Fruit fly (Drosophila melanogaster) whole organism, embryonic: Measurements from ENCODE around the gene CG15803.

Experiments
- B-H2 ChIP-seq: fragments of 200-800 bp; sonication (Bioruptor generic); optimal IDR thresholded peaks from 2 replicates; lab custom pipeline; 2018; ENCODE audit warnings: missing biosample characterization, mild to moderate bottlenecking, missing genetic modification characterization
- CG11247 ChIP-seq: fragments of 200-800 bp; sonication (Bioruptor generic); IDR thresholded peaks from 2 replicates; pipeline ENCODE4 v1.3.6; 2022; ENCODE audit warnings: missing biosample characterization, missing genetic modification characterization
- CG11456 ChIP-seq: fragments of 200-800 bp; sonication (Bioruptor generic); IDR thresholded peaks from 3 replicates; pipeline ENCODE4 v1.3.6; 2022; ENCODE audit warnings: missing biosample characterization, missing genetic modification characterization
- CG11695 ChIP-seq: fragments of 200-800 bp; sonication (Bioruptor generic); IDR thresholded peaks from 3 replicates; pipeline ENCODE4 v1.3.6; 2022; ENCODE audit warnings: missing biosample characterization, missing genetic modification characterization
- CG12391 ChIP-seq: fragments of 200-800 bp; sonication (Bioruptor generic); optimal IDR thresholded peaks from 3 replicates; lab custom pipeline; 2018; ENCODE audit warnings: missing biosample characterization, mild to moderate bottlenecking, missing genetic modification characterization, moderate library complexity
- CG12769 ChIP-seq: fragments of 200-800 bp; sonication (Bioruptor generic); optimal IDR thresholded peaks from 2 replicates; lab custom pipeline; 2019; ENCODE audit warnings: missing biosample characterization, mild to moderate bottlenecking, missing genetic modification characterization, moderate library complexity
- CG13894 ChIP-seq: fragments of 200-800 bp; sonication (Bioruptor generic); optimal IDR thresholded peaks from 3 replicates; lab custom pipeline; 2018; ENCODE audit warnings: missing biosample characterization, mild to moderate bottlenecking, missing genetic modification characterization, moderate library complexity
- CG14014 ChIP-seq: fragments of 200-800 bp; sonication (Bioruptor generic); IDR thresholded peaks from 2 replicates; pipeline ENCODE4 v1.3.6; 2022; ENCODE audit warnings: missing biosample characterization, missing genetic modification characterization
- CG15696 ChIP-seq: fragments of 200-800 bp; sonication (Bioruptor generic); optimal IDR thresholded peaks from 2 replicates; lab custom pipeline; 2019; ENCODE audit warnings: missing biosample characterization, mild to moderate bottlenecking, missing genetic modification characterization, moderate library complexity
- CG16779 ChIP-seq: fragments of 200-800 bp; sonication (Bioruptor generic); IDR thresholded peaks from 2 replicates; pipeline ENCODE4 v1.3.6; 2022; ENCODE audit warnings: missing biosample characterization, missing genetic modification characterization
- CG17186 ChIP-seq: fragments of 200-800 bp; sonication (Bioruptor generic); optimal IDR thresholded peaks from 3 replicates; lab custom pipeline; 2017; ENCODE audit warnings: missing biosample characterization, missing genetic modification reagents, missing genetic modification characterization
- CG2120 ChIP-seq: fragments of 200-800 bp; sonication (Bioruptor generic); optimal IDR thresholded peaks from 3 replicates; lab custom pipeline; 2016; ENCODE audit warnings: missing biosample characterization, missing genetic modification characterization
- CG3281 ChIP-seq: fragments of 200-800 bp; sonication (Bioruptor generic); optimal IDR thresholded peaks from 3 replicates; lab custom pipeline; 2017; ENCODE audit warnings: missing biosample characterization, mild to moderate bottlenecking, missing genetic modification characterization
- CG4730 ChIP-seq: fragments of 200-800 bp; sonication (Bioruptor generic); IDR thresholded peaks from 2 replicates; pipeline ENCODE4 v1.3.6; 2022; ENCODE audit warnings: missing biosample characterization, missing genetic modification characterization
- CG4854 ChIP-seq: fragments of 200-800 bp; sonication (Bioruptor generic); optimal IDR thresholded peaks from 2 replicates; lab custom pipeline; 2016; ENCODE audit warnings: missing biosample characterization, missing genetic modification characterization, inconsistent platforms
- CG6854 ChIP-seq: fragments of 200-800 bp; sonication (Bioruptor generic); optimal IDR thresholded peaks from 3 replicates; lab custom pipeline; 2017; ENCODE audit warnings: missing biosample characterization, mild to moderate bottlenecking, missing genetic modification characterization
- CG9797 ChIP-seq: fragments of 200-800 bp; sonication (Bioruptor generic); optimal IDR thresholded peaks from 3 replicates; lab custom pipeline; 2018; ENCODE audit warnings: missing biosample characterization, mild to moderate bottlenecking, missing genetic modification characterization
- D19A ChIP-seq: fragments of 200-800 bp; optimal IDR thresholded peaks from 3 replicates; lab custom pipeline; 2019; ENCODE audit warnings: missing biosample characterization, mild to moderate bottlenecking, missing genetic modification characterization, moderate library complexity
- Dek ChIP-seq: fragments of 200-800 bp; sonication (Bioruptor generic); optimal IDR thresholded peaks from 3 replicates; lab custom pipeline; 2019; ENCODE audit warnings: missing biosample characterization, mild to moderate bottlenecking, missing genetic modification characterization, moderate library complexity
- H2.0 ChIP-seq: fragments of 200-800 bp; sonication (Bioruptor generic); IDR thresholded peaks from 2 replicates; pipeline ENCODE4 v1.3.6; 2022; ENCODE audit warnings: missing biosample characterization, missing genetic modification characterization
- Hr51 ChIP-seq, 2 experiments: fragments of 200-800 bp; sonication (Bioruptor generic); optimal IDR thresholded peaks; 2 replicates in 1 of 2; 3 replicates in 1 of 2; lab custom pipeline; 2016 to 2018; ENCODE audit warnings: missing biosample characterization in 2 of 2, missing genetic modification characterization in 2 of 2, mild to moderate bottlenecking in 1 of 2, moderate library complexity in 1 of 2
- Lpt ChIP-seq: fragments of >200 bp; optimal IDR thresholded peaks from 2 replicates; lab custom pipeline; 2018; ENCODE audit warnings: missing biosample characterization, missing genetic modification characterization
- NK7.1 ChIP-seq: fragments of 200-800 bp; sonication (Bioruptor generic); optimal IDR thresholded peaks from 3 replicates; lab custom pipeline; 2016; ENCODE audit warnings: missing biosample characterization, missing genetic modification characterization
- Nf-YB ChIP-seq: fragments of 200-800 bp; sonication (Bioruptor generic); optimal IDR thresholded peaks from 3 replicates; lab custom pipeline; 2019; ENCODE audit warnings: missing biosample characterization, mild to moderate bottlenecking, missing genetic modification characterization, moderate library complexity
- Optix ChIP-seq: fragments of 200-800 bp; sonication (Bioruptor generic); IDR thresholded peaks from 3 replicates; pipeline ENCODE4 v1.3.6; 2022; ENCODE audit warnings: missing biosample characterization, missing genetic modification characterization
- PHDP ChIP-seq: fragments of 200-800 bp; sonication (Bioruptor generic); optimal IDR thresholded peaks from 3 replicates; lab custom pipeline; 2018; ENCODE audit warnings: missing biosample characterization, mild to moderate bottlenecking, missing genetic modification characterization, moderate library complexity
- Ravus ChIP-seq: fragments of 200-800 bp; sonication (Bioruptor generic); IDR thresholded peaks from 2 replicates; pipeline ENCODE4 v1.3.6; 2022; ENCODE audit warnings: missing biosample characterization, missing genetic modification characterization
- Vsx1 ChIP-seq: fragments of 200-800 bp; sonication (Bioruptor generic); optimal IDR thresholded peaks from 2 replicates; lab custom pipeline; 2017; ENCODE audit warnings: missing biosample characterization, mild to moderate bottlenecking, missing genetic modification characterization, missing genetic modification reagents
- ap ChIP-seq: fragments of 200-800 bp; sonication (Bioruptor generic); IDR thresholded peaks from 2 replicates; pipeline ENCODE4 v1.3.6; 2022; ENCODE audit warnings: missing biosample characterization, missing genetic modification characterization
- ato ChIP-seq: fragments of 200-800 bp; sonication (Bioruptor generic); IDR thresholded peaks from 2 replicates; pipeline ENCODE4 v1.3.6; 2022; ENCODE audit warnings: missing biosample characterization, missing genetic modification characterization; ENCODE audit not compliant: partially characterized antibody
- bigmax ChIP-seq: fragments of 200-800 bp; sonication (Bioruptor generic); optimal IDR thresholded peaks from 2 replicates; lab custom pipeline; 2018; ENCODE audit warnings: missing biosample characterization, mild to moderate bottlenecking, missing genetic modification characterization
- chif ChIP-seq, 2 experiments: fragments of 200-800 bp; sonication (Bioruptor generic); optimal IDR thresholded peaks; 3 replicates each; lab custom pipeline; 2016; ENCODE audit warnings: missing biosample characterization in 2 of 2, missing genetic modification characterization in 2 of 2
- cwo ChIP-seq: fragments of 200-800 bp; sonication (Bioruptor generic); optimal IDR thresholded peaks from 3 replicates; lab custom pipeline; 2017; ENCODE audit warnings: missing biosample characterization, missing genetic modification characterization, mild to moderate bottlenecking, moderate library complexity, missing genetic modification reagents
- dmrt11E ChIP-seq: fragments of 200-800 bp; sonication (Bioruptor generic); optimal IDR thresholded peaks from 3 replicates; lab custom pipeline; 2018; ENCODE audit warnings: missing biosample characterization, mild to moderate bottlenecking, missing genetic modification characterization, moderate library complexity
- maf-S ChIP-seq: fragments of 200-800 bp; sonication (Bioruptor generic); optimal IDR thresholded peaks from 2 replicates; lab custom pipeline; 2016; ENCODE audit warnings: missing biosample characterization, missing genetic modification characterization
- mld ChIP-seq: fragments of 200-800 bp; sonication (Bioruptor generic); IDR thresholded peaks from 3 replicates; pipeline ENCODE4 v1.3.6; 2022; ENCODE audit warnings: missing biosample characterization, missing genetic modification characterization; ENCODE audit not compliant: partially characterized antibody
- nmo ChIP-seq: fragments of 200-800 bp; sonication (Bioruptor generic); optimal IDR thresholded peaks from 2 replicates; lab custom pipeline; 2018; ENCODE audit warnings: missing biosample characterization, mild to moderate bottlenecking, missing genetic modification characterization, moderate library complexity
- pan ChIP-seq, 4 experiments: fragments of >200 bp in 3 of 4; fragments of 200-800 bp in 1 of 4; sonication (Bioruptor generic) in 1 of 4; optimal IDR thresholded peaks in 3 of 4; IDR thresholded peaks in 1 of 4; 2 replicates each; pipeline versions ENCODE4 v1.3.6 to Lab custom; 2017 to 2022; ENCODE audit warnings: missing biosample characterization in 2 of 4, missing genetic modification characterization in 2 of 4, mixed read lengths in 1 of 4
- prd ChIP-seq, 3 experiments: fragments of >200 bp in 2 of 3; fragments of 200-800 bp in 1 of 3; sonication (Bioruptor generic) in 1 of 3; optimal IDR thresholded peaks in 2 of 3; IDR thresholded peaks in 1 of 3; 2 replicates in 2 of 3; 3 replicates in 1 of 3; pipeline versions ENCODE4 v1.3.6 to Lab custom; 2017 to 2022; ENCODE audit warnings: missing biosample characterization in 1 of 3, missing genetic modification characterization in 1 of 3
- pzg ChIP-seq: fragments of 200-800 bp; sonication (Bioruptor generic); optimal IDR thresholded peaks from 3 replicates; lab custom pipeline; 2018; ENCODE audit warnings: missing biosample characterization, mild to moderate bottlenecking, missing genetic modification characterization, moderate library complexity
- row ChIP-seq: fragments of 200-800 bp; sonication (Bioruptor generic); IDR thresholded peaks from 3 replicates; pipeline ENCODE4 v1.3.6; 2022; ENCODE audit warnings: missing biosample characterization, missing genetic modification characterization
- sens-2 ChIP-seq: fragments of 200-800 bp; sonication (Bioruptor generic); IDR thresholded peaks from 2 replicates; pipeline ENCODE4 v1.3.6; 2022; ENCODE audit warnings: missing biosample characterization, missing genetic modification characterization
- shn ChIP-seq: fragments of 200-800 bp; sonication (Bioruptor generic); optimal IDR thresholded peaks from 3 replicates; lab custom pipeline; 2016; ENCODE audit warnings: missing biosample characterization, missing genetic modification characterization
- trh ChIP-seq: fragments of 200-800 bp; sonication (Bioruptor generic); optimal IDR thresholded peaks from 2 replicates; lab custom pipeline; 2016; ENCODE audit warnings: missing biosample characterization, missing genetic modification characterization
- vfl ChIP-seq: fragments of 200-800 bp; sonication (Bioruptor generic); optimal IDR thresholded peaks from 2 replicates; lab custom pipeline; 2016; ENCODE audit warnings: missing biosample characterization, missing genetic modification characterization
- wek ChIP-seq: fragments of 200-800 bp; sonication (Bioruptor generic); optimal IDR thresholded peaks from 3 replicates; lab custom pipeline; 2018; ENCODE audit warnings: missing biosample characterization, mild to moderate bottlenecking, missing genetic modification characterization, moderate library complexity

Gene CG15803

dm6 chr3R:18398954-18399697, 38.6 kb upstream of the CG15803 start, which contains the start of gene Vha100-2 (continued):
- TF ChIP-seq CG15696 (tag; lab: Kevin White, UChicago) (no peak), CG11247 (GFP tag; lab: Robert Waterston, UW) (peak; percentile 46), Optix (GFP tag; lab: Robert Waterston, UW) (0 out of 3 replicates have a peak, but pooled peaks have one; percentile 5), sens-2 (GFP tag; lab: Robert Waterston, UW) (0 out of 2 replicates have a peak, but pooled peaks have one; percentile 14), trh (GFP tag; lab: Kevin White, UChicago) (no peak), cwo (GFP tag; lab: Kevin White, UChicago) (peak; percentile 75), CG9797 (GFP tag; lab: Kevin White, UChicago) (peak; percentile 90), CG11695 (GFP tag; lab: Robert Waterston, UW) (peak; percentile 48; the same call in 1 of the 3 replicates), vfl (GFP tag; lab: Kevin White, UChicago) (peak; percentile 17), prd (optimal IDR thresholded peaks at IDR 0.05; lab: Kevin White, UChicago) (no peak), prd (GFP tag; IDR thresholded peaks at IDR 0.05; lab: Robert Waterston, UW) (peak; percentile 59), CG17186 (GFP tag; lab: Kevin White, UChicago) (peak; percentile 68), chif (GFP tag; optimal IDR thresholded peaks at IDR 0.05; lab: Kevin White, UChicago) (peak in 1 of 2 experiments; percentile 2), Nf-YB (GFP tag; lab: Kevin White, UChicago) (peak; percentile 36), wek (GFP tag; lab: Kevin White, UChicago) (peak; percentile 91), maf-S (GFP tag; lab: Kevin White, UChicago) (no peak), CG11456 (peak; percentile 69; the same call in 2 of the 3 replicates), CG12391 (tag; lab: Kevin White, UChicago) (peak; percentile 38), mld (GFP tag; lab: Robert Waterston, UW) (0 out of 3 replicates have a peak, but pooled peaks have one; percentile 16), pzg (GFP tag; lab: Kevin White, UChicago) (peak; percentile 88), CG3281 (peak; percentile 26), PHDP (peak; percentile 33), shn (GFP tag; lab: Kevin White, UChicago) (no peak), Vsx1 (GFP tag; lab: Kevin White, UChicago) (peak; percentile 98), CG12769 (tag; lab: Kevin White, UChicago) (peak; percentile 60), CG14014 (GFP tag; lab: Robert Waterston, UW) (peak; percentile 59; the same call in 1 of the 2 replicates), ato (GFP tag; lab: Robert Waterston, UW) (0 out of 2 replicates have a peak, but pooled peaks have one; percentile 16), Hr51 (GFP tag; optimal IDR thresholded peaks at IDR 0.05; lab: Kevin White, UChicago) (peak; percentile 27), ap (GFP tag; lab: Robert Waterston, UW) (0 out of 2 replicates have a peak, but pooled peaks have one; percentile 33), H2.0 (peak; percentile 45), Lpt (GFP tag; lab: Kevin White, UChicago) (no peak), row (GFP tag; lab: Robert Waterston, UW) (peak; percentile 83), nmo (GFP tag; lab: Kevin White, UChicago) (peak; percentile 54), CG6854 (GFP tag; lab: Kevin White, UChicago) (peak; percentile 3), CG4730 (GFP tag; lab: Robert Waterston, UW) (no peak), D19A (peak; percentile 39), dmrt11E (tag; lab: Kevin White, UChicago) (no peak), CG4854 (GFP tag; lab: Kevin White, UChicago) (no peak), Ravus (GFP tag; lab: Robert Waterston, UW) (no peak), bigmax (GFP tag; lab: Kevin White, UChicago) (peak; percentile 3), CG16779 (GFP tag; lab: Robert Waterston, UW) (peak; percentile 53; the same call in 1 of the 2 replicates), NK7.1 (GFP tag; lab: Kevin White, UChicago) (peak; percentile 15), B-H2 (GFP tag; lab: Kevin White, UChicago) (peak; percentile 55), Dek (tag; lab: Kevin White, UChicago) (peak; percentile 18), CG2120 (GFP tag; lab: Kevin White, UChicago) (peak; percentile 49), pan (optimal IDR thresholded peaks at IDR 0.05; lab: Kevin White, UChicago) (no peak), pan (GFP tag; optimal IDR thresholded peaks at IDR 0.05 in 1 of 2, IDR thresholded peaks at IDR 0.05 in 1 of 2) (peak in 1 of 2 experiments; percentile 47), CG13894 (tag; lab: Kevin White, UChicago) (peak; percentile 44)
